Fruit fly (Drosophila melanogaster): Measurements from ENCODE around the gene CG32069.

The CG32069 gene

DNA sequence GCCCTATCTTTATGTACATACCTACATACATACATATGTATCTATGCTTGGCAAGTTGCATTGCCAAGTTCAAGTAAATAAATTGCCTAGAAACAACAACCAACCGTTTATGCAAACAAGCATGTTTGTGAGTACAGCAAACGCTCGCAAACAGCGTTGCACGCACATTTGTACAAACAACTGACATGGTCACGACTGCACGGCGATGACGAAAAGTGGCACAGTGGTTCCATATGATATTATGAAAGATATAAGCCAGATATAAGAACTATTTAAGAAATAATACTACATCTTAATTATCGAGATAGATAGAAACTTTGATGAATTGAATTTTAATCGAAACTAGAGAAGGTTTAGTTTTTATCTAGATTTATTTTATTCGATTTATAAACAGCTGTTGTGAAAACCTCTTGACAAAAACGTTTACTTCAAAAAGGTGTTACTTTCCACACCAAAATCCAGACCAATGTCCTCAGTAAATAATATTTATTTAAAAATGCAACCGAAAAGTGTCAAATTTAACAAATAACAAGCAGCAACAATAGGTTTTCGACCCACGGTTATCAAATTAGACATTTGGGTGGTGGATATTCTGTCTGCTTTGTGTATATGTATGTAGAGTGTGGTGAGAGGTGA is 27.5 kb upstream of the CG32069 start (continued):
- TF ChIP-seq CG15011 (GFP tag; optimal IDR thresholded peaks at IDR 0.05): peak; percentile 67
- no peak for TF ChIP-seq sna (GFP tag; IDR thresholded peaks at IDR 0.05; ENCODE audit: partially characterized antibody)
- TF ChIP-seq CG8478 (optimal IDR thresholded peaks at IDR 0.05): no peak
- TF ChIP-seq Dek (tag; optimal IDR thresholded peaks at IDR 0.05): peak; percentile 76
- TF ChIP-seq HLH3B (GFP tag; IDR thresholded peaks at IDR 0.05): peak; percentile 71
- TF ChIP-seq HLHmδ (GFP tag; optimal IDR thresholded peaks at IDR 0.05): peak; percentile 65
- TF ChIP-seq CG14050 (GFP tag; IDR thresholded peaks at IDR 0.05): peak; percentile 35; the same call in 2 of the 3 replicates
- TF ChIP-seq BtbVII (GFP tag; optimal IDR thresholded peaks at IDR 0.05): peak; percentile 78
- TF ChIP-seq Hand (GFP tag; optimal IDR thresholded peaks at IDR 0.05): peak; percentile 82
- TF ChIP-seq hkb (optimal IDR thresholded peaks at IDR 0.05): no peak
- peak; percentile 93 for TF ChIP-seq hkb (GFP tag; IDR thresholded peaks at IDR 0.05)
- TF ChIP-seq Gug (GFP tag; IDR thresholded peaks at IDR 0.05): peak; percentile 54; the same call in 3 of the 4 replicates
- peak; percentile 97 for TF ChIP-seq CG8924 (tag; optimal IDR thresholded peaks at IDR 0.05)
- no peak; the same call in none of the 2 replicates for TF ChIP-seq Ravus (GFP tag; IDR thresholded peaks at IDR 0.05)
- TF ChIP-seq Hey (tag; optimal IDR thresholded peaks at IDR 0.05): peak; percentile 20
- peak; percentile 65 for TF ChIP-seq CG14965 (GFP tag; optimal IDR thresholded peaks at IDR 0.05; ENCODE audit: borderline replicate concordance)
- no peak for TF ChIP-seq B-H2 (GFP tag; optimal IDR thresholded peaks at IDR 0.05)
- no peak for TF ChIP-seq hth (optimal IDR thresholded peaks at IDR 0.05)
- TF ChIP-seq lilli (GFP tag; optimal IDR thresholded peaks at IDR 0.05): peak; percentile 89
- peak; percentile 75 for TF ChIP-seq CG10274 (GFP tag; optimal IDR thresholded peaks at IDR 0.05)
- peak; percentile 59 for TF ChIP-seq CG32772 (GFP tag; IDR thresholded peaks at IDR 0.05)
- TF ChIP-seq crol (GFP tag; IDR thresholded peaks at IDR 0.05): no peak
- TF ChIP-seq CkIIα-i1 (GFP tag; IDR thresholded peaks at IDR 0.05): no peak
- TF ChIP-seq Hr78 (GFP tag; optimal IDR thresholded peaks at IDR 0.05): peak in 1 of 2 experiments; percentile 87
- no peak for TF ChIP-seq CG6175 (GFP tag; IDR thresholded peaks at IDR 0.05)
- no peak for TF ChIP-seq CG11456 (GFP tag; IDR thresholded peaks at IDR 0.05)
- peak; percentile 27 to 62 for TF ChIP-seq crp (GFP tag; optimal IDR thresholded peaks at IDR 0.05)
- TF ChIP-seq Antp (GFP tag; optimal IDR thresholded peaks at IDR 0.05): peak; percentile 58
- peak; percentile 94 for TF ChIP-seq CG13424 (tag; optimal IDR thresholded peaks at IDR 0.05)
- TF ChIP-seq Neu2 (GFP tag; optimal IDR thresholded peaks at IDR 0.05; ENCODE audit: borderline replicate concordance): peak; percentile 25
- peak; percentile 86 for TF ChIP-seq CG5180 (GFP tag; optimal IDR thresholded peaks at IDR 0.05)
- peak; percentile 61; the same call in 2 of the 3 replicates for TF ChIP-seq CG2199 (GFP tag; IDR thresholded peaks at IDR 0.05)
- peak; percentile 41 for TF ChIP-seq maf-S (GFP tag; optimal IDR thresholded peaks at IDR 0.05)
- TF ChIP-seq CG4404 (GFP tag; IDR thresholded peaks at IDR 0.05): peak; percentile 65
- TF ChIP-seq jigr1 (GFP tag; IDR thresholded peaks at IDR 0.05): 0 out of 3 replicates have a peak, but pooled peaks have one; percentile 73
- no peak for TF ChIP-seq Lpt (GFP tag; optimal IDR thresholded peaks at IDR 0.05)
- no peak for TF ChIP-seq pzg (GFP tag; optimal IDR thresholded peaks at IDR 0.05)
- TF ChIP-seq kay (GFP tag; optimal IDR thresholded peaks at IDR 0.05): peak; percentile 90
- peak; percentile 97 for TF ChIP-seq Sox100B (GFP tag; optimal IDR thresholded peaks at IDR 0.05)
- TF ChIP-seq CG9876 (GFP tag; optimal IDR thresholded peaks at IDR 0.05): peak; percentile 23
- no peak for TF ChIP-seq yki (optimal IDR thresholded peaks at IDR 0.05)
- TF ChIP-seq Opbp (GFP tag; IDR thresholded peaks at IDR 0.05; ENCODE audit: partially characterized antibody): no peak
- no peak for TF ChIP-seq zf30C (GFP tag; optimal IDR thresholded peaks at IDR 0.05)
- TF ChIP-seq NFAT (GFP tag; IDR thresholded peaks at IDR 0.05): no peak
- 0 out of 2 replicates have a peak, but pooled peaks have one; percentile 15 for TF ChIP-seq Taf1 (GFP tag; IDR thresholded peaks at IDR 0.05)
- peak; percentile 63 for TF ChIP-seq CG7786 (GFP tag; optimal IDR thresholded peaks at IDR 0.05)
- TF ChIP-seq grau (tag; optimal IDR thresholded peaks at IDR 0.05): peak; percentile 92
- peak; percentile 91 for TF ChIP-seq Asciz (GFP tag; optimal IDR thresholded peaks at IDR 0.05)
- TF ChIP-seq CG31441 (GFP tag; IDR thresholded peaks at IDR 0.05): peak; percentile 97
- peak; percentile 59 for TF ChIP-seq CG3163 (GFP tag; optimal IDR thresholded peaks at IDR 0.05)
- TF ChIP-seq Fer1 (GFP tag; optimal IDR thresholded peaks at IDR 0.05): peak; percentile 91
